Worm (Caenorhabditis elegans) whole organism, L2 larva: Measurements from ENCODE around the gene F18A1.7.

Experiments
- ZK546.5 ChIP-seq: sonication (generic microtip); optimal IDR thresholded peaks from 2 replicates; lab custom pipeline; 2017; ENCODE audit warnings: missing biosample characterization, missing genetic modification characterization
- alr-1 ChIP-seq: fragments of 150-350 bp; optimal IDR thresholded peaks from 2 replicates; lab custom pipeline; 2014; ENCODE audit warnings: missing biosample characterization, missing genetic modification characterization
- ama-1 ChIP-seq: fragments of 150-350 bp; optimal IDR thresholded peaks from 2 replicates; lab custom pipeline; 2018; ENCODE audit warnings: inconsistent platforms
- lin-13 ChIP-seq: fragments of 150-350 bp; optimal IDR thresholded peaks from 2 replicates; lab custom pipeline; 2014; ENCODE audit warnings: missing biosample characterization, missing genetic modification reagents, missing genetic modification characterization
- lin-39 ChIP-seq: fragments of 150-350 bp; optimal IDR thresholded peaks from 2 replicates; lab custom pipeline; 2014; ENCODE audit warnings: missing biosample characterization, missing genetic modification reagents, missing genetic modification characterization
- mdl-1 ChIP-seq, 2 experiments: fragments of 150-350 bp in 1 of 2; sonication (generic microtip) in 1 of 2; optimal IDR thresholded peaks; 2 replicates each; lab custom pipeline; 2017; ENCODE audit warnings: missing biosample characterization in 2 of 2, missing genetic modification characterization in 2 of 2
- nhr-129 ChIP-seq: fragments of 150-350 bp; optimal IDR thresholded peaks from 2 replicates; lab custom pipeline; 2014; ENCODE audit warnings: missing biosample characterization, missing genetic modification characterization
- nhr-77 ChIP-seq: fragments of 150-350 bp; optimal IDR thresholded peaks from 2 replicates; lab custom pipeline; 2014; ENCODE audit warnings: missing biosample characterization, missing genetic modification characterization
- unc-55 ChIP-seq: fragments of 150-350 bp; sonication (generic microtip); optimal IDR thresholded peaks from 3 replicates; lab custom pipeline; 2014; ENCODE audit warnings: missing biosample characterization, missing genetic modification reagents, missing genetic modification characterization
- unc-62 ChIP-seq: fragments of 150-350 bp; optimal IDR thresholded peaks from 2 replicates; lab custom pipeline; 2014; ENCODE audit warnings: missing biosample characterization, missing genetic modification reagents, missing genetic modification characterization
- zag-1 ChIP-seq: fragments of 150-350 bp; optimal IDR thresholded peaks from 2 replicates; lab custom pipeline; 2014; ENCODE audit warnings: missing biosample characterization, missing genetic modification characterization
- ztf-4 ChIP-seq: fragments of 150-350 bp; optimal IDR thresholded peaks from 2 replicates; lab custom pipeline; 2014; ENCODE audit warnings: missing biosample characterization, missing genetic modification characterization

- TF ChIP-seq lin-39 (tag; lab: Kevin White, UChicago) (no peak), ztf-4 (no peak), nhr-77 (tag; lab: Kevin White, UChicago) (no peak), unc-55 (GFP tag; lab: Kevin White, UChicago) (no peak), zag-1 (tag; lab: Kevin White, UChicago) (no peak), unc-62 (GFP tag; lab: Kevin White, UChicago) (no peak), lin-13 (no peak), nhr-129 (peak; percentile 26), ZK546.5 (tag; lab: Kevin White, UChicago) (no peak), mdl-1 (tag; optimal IDR thresholded peaks at IDR 0.05; lab: Kevin White, UChicago) (no peak), alr-1 (tag; lab: Kevin White, UChicago) (no peak), ama-1 (lab: Kevin White, UChicago) (no peak)
Observed at ce11 chrII:7662008-7662686, 1.4 kb downstream of the F18A1.7 start, which contains the start of gene alfa-1.
